Fruit fly (Drosophila melanogaster): ENCODE measurements around the gene Rpp20.

Rpp20 gene

DNA sequence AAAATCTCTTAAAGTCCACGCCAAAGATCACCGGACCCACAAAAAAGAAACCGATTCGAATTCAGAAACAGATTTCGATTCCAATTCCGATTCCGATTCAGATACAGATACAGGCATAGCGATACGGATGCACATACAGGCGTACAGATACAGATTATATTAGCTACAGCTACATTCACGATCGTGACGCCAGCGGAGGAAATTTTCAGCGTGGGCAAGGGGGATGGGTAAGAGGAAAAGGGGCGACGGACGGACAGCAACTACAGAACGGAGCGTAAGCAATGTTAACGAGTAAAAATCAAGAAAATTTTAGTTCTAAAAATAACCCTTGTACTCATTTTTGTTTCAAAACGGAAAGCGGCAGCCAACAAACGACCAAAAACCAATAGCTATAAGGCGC, 27.2 kb upstream of the Rpp20 start:
- TF ChIP-seq eg (GFP tag; IDR thresholded peaks at IDR 0.05) (no peak), dsx (GFP tag; optimal IDR thresholded peaks at IDR 0.05; ENCODE audit: poor library complexity, severe bottlenecking) (no peak), Sox15 (GFP tag; optimal IDR thresholded peaks at IDR 0.05) (no peak), Ets96B (tag; optimal IDR thresholded peaks at IDR 0.05) (no peak), svp (GFP tag) (peak; percentile 17), fd59A (GFP tag; optimal IDR thresholded peaks at IDR 0.05) (no peak), CG31627 (GFP tag; optimal IDR thresholded peaks at IDR 0.05) (no peak), CG6808 (GFP tag; optimal IDR thresholded peaks at IDR 0.05) (no peak), CG3919 (GFP tag; optimal IDR thresholded peaks at IDR 0.05) (no peak)

DNA sequence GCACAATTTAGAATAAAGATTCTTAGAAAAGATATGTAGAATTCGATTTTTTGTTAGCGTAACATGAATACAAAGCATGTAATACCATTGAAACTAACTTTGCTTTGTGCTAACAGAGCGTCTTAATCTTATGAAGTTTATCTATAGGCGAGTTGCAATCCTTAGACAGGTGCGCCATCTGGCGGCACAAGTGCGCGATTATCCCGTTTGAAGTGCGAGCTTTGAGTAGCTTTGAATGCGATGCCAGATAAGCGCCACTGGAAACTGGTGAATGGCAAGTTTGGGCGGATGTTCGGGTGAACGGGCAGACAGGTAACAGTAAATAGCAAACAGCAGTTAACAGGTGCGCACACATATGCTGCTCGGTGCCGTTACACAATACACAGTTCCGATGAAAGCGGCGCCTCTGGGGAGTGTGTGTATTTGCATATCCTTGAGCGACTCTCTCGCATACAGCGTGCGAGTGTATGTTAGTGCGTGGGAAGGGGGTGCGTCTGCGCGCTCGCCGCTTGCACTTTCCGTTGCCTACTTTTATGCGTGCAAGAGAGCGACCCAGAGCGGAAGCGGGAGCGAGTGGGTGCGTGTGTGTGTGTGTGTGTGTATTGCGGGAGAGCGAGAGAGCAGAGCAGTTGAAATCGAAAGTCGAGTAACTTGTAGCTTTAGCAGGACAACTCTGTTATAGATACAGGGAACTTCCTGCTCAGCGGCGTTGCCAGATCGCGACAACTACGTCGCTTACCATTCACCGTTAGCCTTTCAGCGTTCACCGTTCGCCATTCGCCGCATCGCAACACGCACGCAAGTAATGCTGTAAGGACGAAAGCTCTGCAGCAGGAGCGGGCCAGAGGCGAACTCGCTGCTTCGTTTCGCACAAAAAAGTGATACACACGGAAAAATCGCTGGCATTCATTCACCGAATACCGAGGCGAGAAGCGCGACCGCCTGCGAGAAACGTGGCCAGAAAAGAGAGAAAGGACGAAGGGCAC, 25.9 kb upstream of the Rpp20 start, which contains the start of gene CG12531:
CG12531 (plus strand) TSS at position 936 of the 986 bp plus-strand sequence.
- no peak for TF ChIP-seq Hr4 (GFP tag; optimal IDR thresholded peaks at IDR 0.05)
- peak; percentile 10 for TF ChIP-seq svp (GFP tag)
- TF ChIP-seq ss (GFP tag; optimal IDR thresholded peaks at IDR 0.05): peak in 1 of 2 experiments; percentile 35

DNA sequence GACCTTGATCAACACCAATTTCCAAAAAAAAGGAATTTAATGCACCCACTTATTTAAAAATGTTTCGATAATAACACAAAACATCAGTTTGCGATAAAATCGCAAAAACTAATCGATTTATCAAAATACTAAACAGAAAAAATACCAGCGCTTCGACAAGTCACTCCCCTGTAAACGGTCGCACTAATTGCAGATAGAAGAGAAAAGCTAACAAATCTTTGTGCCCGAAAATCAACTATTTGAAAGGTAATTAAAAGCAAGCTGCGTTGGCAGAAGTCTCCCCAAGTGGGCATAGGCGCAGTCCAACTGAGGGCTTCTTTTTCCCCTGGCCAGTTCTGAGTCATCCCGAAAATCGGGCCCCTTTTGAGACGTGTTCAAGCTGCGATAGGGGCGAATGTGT, 13.4 kb upstream of the Rpp20 start, which contains the start of gene AP-1-2beta:
AP-1-2beta (plus strand) TSS at position 161 of the 400 bp plus-strand sequence.
- TF ChIP-seq CG34406 (GFP tag; optimal IDR thresholded peaks at IDR 0.05) (no peak), CG10631 (GFP tag; optimal IDR thresholded peaks at IDR 0.05) (no peak), OdsH (GFP tag; optimal IDR thresholded peaks at IDR 0.05) (no peak), spab (GFP tag; optimal IDR thresholded peaks at IDR 0.05) (no peak), CG7368 (GFP tag; optimal IDR thresholded peaks at IDR 0.05) (no peak), CG11294 (GFP tag; IDR thresholded peaks at IDR 0.05) (no peak), CG6792 (GFP tag; optimal IDR thresholded peaks at IDR 0.05) (no peak)

DNA sequence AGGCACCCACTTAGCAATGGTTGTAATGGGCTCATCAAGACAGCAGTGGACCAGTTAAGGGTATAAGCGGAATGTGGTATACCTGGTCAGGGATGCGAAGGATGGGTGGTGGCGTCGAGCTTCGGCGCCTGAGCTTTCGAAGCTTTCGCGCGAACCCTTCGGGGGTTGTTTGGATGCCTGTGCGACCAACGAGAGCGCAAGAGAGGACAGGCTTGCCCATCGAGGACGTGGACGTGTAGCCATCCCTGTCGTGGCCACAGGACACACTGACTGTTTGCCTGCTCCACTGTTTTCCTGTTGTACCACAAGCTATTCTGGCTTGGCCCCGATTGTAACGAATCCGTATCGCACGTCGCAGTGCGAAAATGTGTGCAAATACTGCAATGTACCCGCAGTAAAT, 9.0 kb upstream of the Rpp20 start, which contains the start of gene CG14234:
CG14234 (plus strand) TSS at position 301 of the 400 bp plus-strand sequence.
- TF ChIP-seq CG3032 (tag; optimal IDR thresholded peaks at IDR 0.05) (no peak), CG11902 (GFP tag; optimal IDR thresholded peaks at IDR 0.05) (no peak), Sox14 (GFP tag; optimal IDR thresholded peaks at IDR 0.05) (no peak), CG16779 (tag; optimal IDR thresholded peaks at IDR 0.05) (no peak), acj6 (GFP tag; optimal IDR thresholded peaks at IDR 0.05) (no peak), CG15336 (GFP tag; IDR thresholded peaks at IDR 0.05) (no peak)

DNA sequence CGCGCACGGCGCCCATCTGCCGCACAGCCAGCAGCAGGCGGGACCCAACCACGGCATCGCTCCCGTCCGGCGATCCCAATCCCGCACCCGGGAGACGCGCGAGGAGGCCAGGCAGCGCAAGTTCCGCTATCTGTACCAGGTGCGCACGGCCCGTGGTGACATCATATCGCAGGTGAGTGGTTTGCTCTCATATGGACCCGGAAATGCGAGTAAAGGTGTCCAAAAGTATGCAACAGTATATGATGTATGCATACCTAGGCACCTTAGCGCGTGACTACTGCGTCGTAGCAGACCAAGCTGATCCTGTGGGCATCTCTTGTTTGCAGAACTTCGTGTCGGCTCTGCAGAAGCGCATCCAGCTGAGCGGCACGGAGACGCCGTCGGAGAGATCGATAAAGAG, 6.4 kb upstream of the Rpp20 start:
- TF ChIP-seq CG1621 (tag; optimal IDR thresholded peaks at IDR 0.05) (no peak), CG6808 (GFP tag; optimal IDR thresholded peaks at IDR 0.05) (no peak), spab (GFP tag; optimal IDR thresholded peaks at IDR 0.05) (no peak), Hr38 (GFP tag; optimal IDR thresholded peaks at IDR 0.05) (no peak), Hr39 (GFP tag; optimal IDR thresholded peaks at IDR 0.05) (no peak), CG34406 (GFP tag; optimal IDR thresholded peaks at IDR 0.05) (no peak), eg (GFP tag; IDR thresholded peaks at IDR 0.05) (no peak), CG3919 (GFP tag; optimal IDR thresholded peaks at IDR 0.05) (no peak), Eip78C (GFP tag) (no peak)

DNA sequence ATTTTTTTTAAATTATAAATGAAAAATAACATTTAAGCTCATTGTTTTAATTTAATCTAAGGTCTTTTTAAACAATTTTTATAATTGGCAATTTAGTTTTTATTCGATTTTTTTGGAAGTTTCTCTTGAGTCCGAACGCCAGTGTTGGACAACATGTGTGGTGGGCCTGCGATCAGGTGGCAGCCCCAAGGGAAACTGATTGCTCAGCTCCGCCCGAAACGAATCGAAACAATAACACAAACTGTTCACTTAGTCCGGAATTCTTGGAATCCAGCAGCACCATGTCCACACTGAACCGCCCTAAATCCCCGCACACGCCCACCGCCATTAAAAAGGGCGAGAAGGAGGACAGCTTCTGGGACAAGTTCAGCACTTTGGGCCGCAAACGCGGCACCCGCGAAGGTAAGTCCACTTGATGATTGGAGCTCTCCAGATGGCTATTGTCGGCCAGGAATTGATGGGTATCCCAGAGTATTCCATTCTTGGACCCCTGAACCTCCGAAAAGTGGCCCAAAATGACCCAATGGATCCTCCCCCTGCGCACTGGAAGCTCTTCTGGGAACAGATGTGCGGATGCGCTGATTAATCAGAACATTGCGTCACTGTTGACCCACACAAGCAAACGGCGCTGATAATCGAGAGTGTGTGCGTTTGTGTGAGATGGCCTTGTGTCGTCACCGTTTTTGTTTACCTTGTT, 1.8 kb downstream of the Rpp20 start, which contains the start of gene parvin:
parvin (plus strand) TSS at position 134 of the 697 bp plus-strand sequence.
- TF ChIP-seq OdsH (GFP tag; optimal IDR thresholded peaks at IDR 0.05) (no peak), Ets21C (GFP tag; optimal IDR thresholded peaks at IDR 0.05) (no peak), CG6854 (GFP tag; optimal IDR thresholded peaks at IDR 0.05) (no peak), svp (GFP tag) (no peak), Sox102F (GFP tag; optimal IDR thresholded peaks at IDR 0.05) (no peak), vri (GFP tag; optimal IDR thresholded peaks at IDR 0.05) (peak; percentile 66), acj6 (GFP tag; optimal IDR thresholded peaks at IDR 0.05) (no peak), achi (GFP tag; optimal IDR thresholded peaks at IDR 0.05) (peak; percentile 76), Eip78C (GFP tag) (peak; percentile 56), CG16779 (tag; optimal IDR thresholded peaks at IDR 0.05) (no peak), CG34406 (GFP tag; optimal IDR thresholded peaks at IDR 0.05) (no peak), CG6163 (GFP tag; IDR thresholded peaks at IDR 0.05) (no peak), CG8319 (GFP tag; optimal IDR thresholded peaks at IDR 0.05) (no peak), pdm3 (GFP tag; optimal IDR thresholded peaks at IDR 0.05) (no peak), CG4318 (GFP tag; optimal IDR thresholded peaks at IDR 0.05) (no peak), Sox14 (GFP tag; optimal IDR thresholded peaks at IDR 0.05) (no peak)

Data from whole organism, prepupa.